Worm (Caenorhabditis elegans) whole organism, L1 larva: Measurements from ENCODE around the gene ZK829.9.

Experiments
- elt-2 ChIP-seq: sonication (generic microtip); optimal IDR thresholded peaks from 2 replicates; lab custom pipeline; 2016; ENCODE audit warnings: missing genetic modification characterization, mild to moderate bottlenecking, inconsistent platforms, missing compliant biosample characterization, missing genetic modification reagents
- elt-3 ChIP-seq, 6 experiments: fragments of 150-350 bp in 1 of 6; sonication (generic microtip); optimal IDR thresholded peaks; 2 replicates each; lab custom pipeline; 2017 to 2018; ENCODE audit warnings: missing biosample characterization in 6 of 6, missing genetic modification characterization in 6 of 6, inconsistent platforms in 1 of 6
- pqm-1 ChIP-seq: sonication (generic microtip); optimal IDR thresholded peaks from 3 replicates; lab custom pipeline; 2017; ENCODE audit warnings: missing biosample characterization, missing genetic modification characterization
- rnt-1 ChIP-seq: sonication (generic microtip); optimal IDR thresholded peaks from 2 replicates; lab custom pipeline; 2016; ENCODE audit warnings: mild to moderate bottlenecking, missing genetic modification characterization, moderate library complexity, missing compliant biosample characterization
- tbx-2 ChIP-seq: sonication (generic microtip); optimal IDR thresholded peaks from 2 replicates; lab custom pipeline; 2016; ENCODE audit warnings: missing genetic modification characterization, missing compliant biosample characterization
- unc-62 ChIP-seq: fragments of 150-350 bp; optimal IDR thresholded peaks from 2 replicates; lab custom pipeline; 2014; ENCODE audit warnings: missing biosample characterization, missing genetic modification reagents, missing genetic modification characterization

DNA sequence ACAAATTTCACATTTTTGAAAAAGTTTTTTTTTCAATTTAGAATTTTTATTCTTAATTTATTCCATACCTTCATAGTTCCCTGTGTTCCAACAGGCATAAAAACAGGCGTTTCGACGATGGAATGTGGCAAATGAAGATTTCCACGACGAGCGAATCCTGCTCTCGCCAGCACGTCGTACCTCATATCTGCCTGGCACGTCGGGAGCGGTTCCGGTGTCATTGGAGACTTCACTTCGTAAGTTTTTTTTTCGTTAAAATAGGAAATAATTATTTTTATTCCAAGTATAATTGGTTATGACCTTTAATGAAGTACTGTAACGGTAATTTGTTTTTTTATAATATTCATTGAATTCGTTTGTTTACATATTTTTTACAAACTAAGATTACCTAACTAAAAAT is 10.8 kb upstream of the ZK829.9 start, which contains the start of gene tgt-1:
- TF ChIP-seq pqm-1 (tag; lab: Kevin White, UChicago) (no peak), unc-62 (GFP tag; lab: Kevin White, UChicago) (no peak), rnt-1 (no peak), elt-3 (tag; optimal IDR thresholded peaks at IDR 0.05; lab: Kevin White, UChicago) (no peak), elt-2 (no peak), tbx-2 (tag; lab: Kevin White, UChicago) (no peak)
